Fruit fly (Drosophila melanogaster) whole organism, embryonic: ENCODE results near the gene CG14079.
A peak's percentile ranks its signal among the peaks of the same experiment; 100 is the strongest.

Experiments used
- Abd-B ChIP-seq: fragments of 200-800 bp; sonication (Bioruptor generic); optimal IDR thresholded peaks from 2 replicates; lab custom pipeline; 2018; ENCODE audit warnings: missing biosample characterization, mild to moderate bottlenecking, missing genetic modification characterization, moderate library complexity
- CG10321 ChIP-seq: fragments of 200-800 bp; sonication (Bioruptor generic); IDR thresholded peaks from 2 replicates; pipeline ENCODE4 v1.3.6; 2022; ENCODE audit warnings: missing biosample characterization, missing genetic modification characterization
- CG10431 ChIP-seq: fragments of 200-800 bp; sonication (Bioruptor generic); optimal IDR thresholded peaks from 3 replicates; lab custom pipeline; 2018; ENCODE audit warnings: missing biosample characterization, mild to moderate bottlenecking, missing genetic modification characterization
- CG11456 ChIP-seq: fragments of 200-800 bp; sonication (Bioruptor generic); IDR thresholded peaks from 3 replicates; pipeline ENCODE4 v1.3.6; 2022; ENCODE audit warnings: missing biosample characterization, missing genetic modification characterization
- CG12769 ChIP-seq: fragments of 200-800 bp; sonication (Bioruptor generic); optimal IDR thresholded peaks from 2 replicates; lab custom pipeline; 2019; ENCODE audit warnings: missing biosample characterization, mild to moderate bottlenecking, missing genetic modification characterization, moderate library complexity
- CG13894 ChIP-seq: fragments of 200-800 bp; sonication (Bioruptor generic); optimal IDR thresholded peaks from 3 replicates; lab custom pipeline; 2018; ENCODE audit warnings: missing biosample characterization, mild to moderate bottlenecking, missing genetic modification characterization, moderate library complexity
- CG1647 ChIP-seq: fragments of 200-800 bp; sonication (Bioruptor generic); optimal IDR thresholded peaks from 3 replicates; lab custom pipeline; 2016; ENCODE audit warnings: missing biosample characterization, missing genetic modification characterization
- CG17385 ChIP-seq: fragments of 200-800 bp; sonication (Bioruptor generic); optimal IDR thresholded peaks from 3 replicates; lab custom pipeline; 2018; ENCODE audit warnings: missing biosample characterization, mild to moderate bottlenecking, missing genetic modification characterization
- CG3163 ChIP-seq: fragments of 200-800 bp; sonication (Bioruptor generic); optimal IDR thresholded peaks from 3 replicates; lab custom pipeline; 2016; ENCODE audit warnings: missing biosample characterization, missing genetic modification characterization
- CG3407 ChIP-seq: fragments of 200-800 bp; sonication (Bioruptor generic); optimal IDR thresholded peaks from 2 replicates; lab custom pipeline; 2018; ENCODE audit warnings: missing biosample characterization, mild to moderate bottlenecking, missing genetic modification characterization
- CG4730 ChIP-seq: fragments of 200-800 bp; sonication (Bioruptor generic); IDR thresholded peaks from 2 replicates; pipeline ENCODE4 v1.3.6; 2022; ENCODE audit warnings: missing biosample characterization, missing genetic modification characterization
- CG5953 ChIP-seq: fragments of 200-800 bp; sonication (Bioruptor generic); IDR thresholded peaks from 2 replicates; pipeline ENCODE4 v1.3.6; 2022; ENCODE audit warnings: missing biosample characterization, missing genetic modification characterization
- CG6791 ChIP-seq: fragments of 200-800 bp; sonication (Bioruptor generic); IDR thresholded peaks from 3 replicates; pipeline ENCODE4 v1.3.6; 2022; ENCODE audit warnings: missing biosample characterization, missing genetic modification characterization; ENCODE audit not compliant: partially characterized antibody
- CG7963 ChIP-seq: fragments of 200-800 bp; sonication (Bioruptor generic); IDR thresholded peaks from 3 replicates; pipeline ENCODE4 v1.3.6; 2022; ENCODE audit warnings: missing biosample characterization, missing genetic modification characterization; ENCODE audit not compliant: partially characterized antibody
- CG8089 ChIP-seq: fragments of 200-800 bp; sonication (Bioruptor generic); optimal IDR thresholded peaks from 3 replicates; lab custom pipeline; 2016; ENCODE audit warnings: missing biosample characterization, missing genetic modification characterization
- CG8281 ChIP-seq: fragments of 200-800 bp; sonication (Bioruptor generic); optimal IDR thresholded peaks from 2 replicates; lab custom pipeline; 2018; ENCODE audit warnings: missing biosample characterization, mild to moderate bottlenecking, missing genetic modification characterization, moderate library complexity
- CG8944 ChIP-seq: fragments of 200-800 bp; sonication (Bioruptor generic); optimal IDR thresholded peaks from 3 replicates; lab custom pipeline; 2016; ENCODE audit warnings: missing biosample characterization, missing genetic modification characterization
- Ets65A ChIP-seq: fragments of 200-800 bp; sonication (Bioruptor generic); peaks from one replicate; lab custom pipeline; 2016; ENCODE audit warnings: missing biosample characterization, missing genetic modification characterization
- HHEX ChIP-seq: fragments of 200-800 bp; sonication (Bioruptor generic); optimal IDR thresholded peaks from 3 replicates; lab custom pipeline; 2017; ENCODE audit warnings: missing biosample characterization, mild to moderate bottlenecking, missing genetic modification characterization, missing genetic modification reagents
- HLH3B ChIP-seq: fragments of 200-800 bp; sonication (Bioruptor generic); IDR thresholded peaks from 2 replicates; pipeline ENCODE4 v1.3.6; 2022; ENCODE audit warnings: missing biosample characterization, missing genetic modification characterization
- Hr51 ChIP-seq, 2 experiments: fragments of 200-800 bp; sonication (Bioruptor generic); optimal IDR thresholded peaks; 2 replicates in 1 of 2; 3 replicates in 1 of 2; lab custom pipeline; 2016 to 2018; ENCODE audit warnings: missing biosample characterization in 2 of 2, missing genetic modification characterization in 2 of 2, mild to moderate bottlenecking in 1 of 2, moderate library complexity in 1 of 2
- Oaz ChIP-seq: fragments of 200-800 bp; sonication (Bioruptor generic); IDR thresholded peaks from 2 replicates; pipeline ENCODE4 v1.3.6; 2022; ENCODE audit warnings: missing biosample characterization, missing genetic modification characterization
- abd-A ChIP-seq: fragments of 200-800 bp; sonication (Bioruptor generic); optimal IDR thresholded peaks from 3 replicates; lab custom pipeline; 2019; ENCODE audit warnings: missing biosample characterization, mild to moderate bottlenecking, missing genetic modification characterization, moderate library complexity
- bcd ChIP-seq: fragments of 200-800 bp; sonication (Bioruptor generic); optimal IDR thresholded peaks from 2 replicates; lab custom pipeline; 2017; ENCODE audit warnings: missing biosample characterization, mild to moderate bottlenecking, missing genetic modification characterization
- cg ChIP-seq: fragments of 200-800 bp; sonication (Bioruptor generic); optimal IDR thresholded peaks from 3 replicates; lab custom pipeline; 2019; ENCODE audit warnings: missing biosample characterization, mild to moderate bottlenecking, missing genetic modification characterization, moderate library complexity
- ci ChIP-seq: fragments of 200-800 bp; sonication (Bioruptor generic); IDR thresholded peaks from 3 replicates; pipeline ENCODE4 v1.3.6; 2022; ENCODE audit warnings: missing biosample characterization, missing genetic modification characterization
- croc ChIP-seq: fragments of 200-800 bp; sonication (Bioruptor generic); conservative IDR thresholded peaks from 3 replicates; pipeline ENCODE4 v1.3.6; 2022; ENCODE audit warnings: missing biosample characterization, missing genetic modification characterization
- da ChIP-seq: fragments of 200-800 bp; sonication (Bioruptor generic); optimal IDR thresholded peaks from 2 replicates; lab custom pipeline; 2016; ENCODE audit warnings: missing biosample characterization, missing genetic modification characterization
- dimm ChIP-seq: fragments of 200-800 bp; sonication (Bioruptor generic); IDR thresholded peaks from 2 replicates; pipeline ENCODE4 v1.3.6; 2022; ENCODE audit warnings: missing biosample characterization, missing genetic modification characterization
- dmrt99B ChIP-seq: fragments of 200-800 bp; sonication (Bioruptor generic); optimal IDR thresholded peaks from 2 replicates; lab custom pipeline; 2018; ENCODE audit warnings: missing biosample characterization, mild to moderate bottlenecking, missing genetic modification characterization, moderate library complexity
- eve ChIP-seq, 2 experiments: fragments of >200 bp; optimal IDR thresholded peaks; 2 replicates each; lab custom pipeline; 2017; ENCODE audit warnings: missing biosample characterization in 2 of 2, missing genetic modification characterization in 2 of 2
- fu2 ChIP-seq: fragments of 200-800 bp; sonication (Bioruptor generic); optimal IDR thresholded peaks from 2 replicates; lab custom pipeline; 2016; ENCODE audit warnings: missing biosample characterization, missing genetic modification characterization
- gfzf ChIP-seq: fragments of 200-800 bp; sonication (Bioruptor generic); optimal IDR thresholded peaks from 2 replicates; lab custom pipeline; 2016; ENCODE audit warnings: missing biosample characterization, mild to moderate bottlenecking, missing genetic modification characterization, moderate library complexity
- grn ChIP-seq: fragments of 200-800 bp; sonication (Bioruptor generic); optimal IDR thresholded peaks from 3 replicates; lab custom pipeline; 2017; ENCODE audit warnings: missing biosample characterization, missing genetic modification characterization
- ken ChIP-seq: fragments of 200-800 bp; sonication (Bioruptor generic); IDR thresholded peaks from 3 replicates; pipeline ENCODE4 v1.3.6; 2022; ENCODE audit warnings: missing biosample characterization, missing genetic modification characterization
- kni ChIP-seq: fragments of 200-800 bp; sonication (Bioruptor generic); optimal IDR thresholded peaks from 3 replicates; lab custom pipeline; 2017; ENCODE audit warnings: mild to moderate bottlenecking, missing biosample characterization, missing genetic modification reagents, missing genetic modification characterization
- nerfin-2 ChIP-seq: fragments of 200-800 bp; sonication (Bioruptor generic); IDR thresholded peaks from 2 replicates; pipeline ENCODE4 v1.3.6; 2022; ENCODE audit warnings: missing biosample characterization, missing genetic modification characterization; ENCODE audit not compliant: partially characterized antibody
- oc ChIP-seq: fragments of 200-800 bp; sonication (Bioruptor generic); optimal IDR thresholded peaks from 2 replicates; lab custom pipeline; 2018; ENCODE audit warnings: missing biosample characterization, mild to moderate bottlenecking, missing genetic modification characterization, moderate library complexity
- onecut ChIP-seq: fragments of 200-800 bp; sonication (Bioruptor generic); IDR thresholded peaks from 2 replicates; pipeline ENCODE4 v1.3.6; 2022; ENCODE audit warnings: missing biosample characterization, missing genetic modification characterization
- p53 ChIP-seq: fragments of 200-800 bp; sonication (Bioruptor generic); optimal IDR thresholded peaks from 2 replicates; lab custom pipeline; 2016; ENCODE audit warnings: missing biosample characterization, missing genetic modification characterization
- prd ChIP-seq, 3 experiments: fragments of >200 bp in 2 of 3; fragments of 200-800 bp in 1 of 3; sonication (Bioruptor generic) in 1 of 3; optimal IDR thresholded peaks in 2 of 3; IDR thresholded peaks in 1 of 3; 2 replicates in 2 of 3; 3 replicates in 1 of 3; pipeline versions ENCODE4 v1.3.6 to Lab custom; 2017 to 2022; ENCODE audit warnings: missing biosample characterization in 1 of 3, missing genetic modification characterization in 1 of 3
- pum ChIP-seq: fragments of 200-800 bp; sonication (Bioruptor generic); optimal IDR thresholded peaks from 2 replicates; lab custom pipeline; 2016; ENCODE audit warnings: missing biosample characterization, missing genetic modification characterization
- sd ChIP-seq: fragments of 200-800 bp; sonication (Bioruptor generic); optimal IDR thresholded peaks from 3 replicates; lab custom pipeline; 2018; ENCODE audit warnings: missing biosample characterization, mild to moderate bottlenecking, missing genetic modification characterization, moderate library complexity
- sens ChIP-seq: fragments of 200-800 bp; sonication (Bioruptor generic); peaks from one replicate; lab custom pipeline; 2016; ENCODE audit warnings: missing biosample characterization, missing genetic modification characterization
- sens-2 ChIP-seq: fragments of 200-800 bp; sonication (Bioruptor generic); IDR thresholded peaks from 2 replicates; pipeline ENCODE4 v1.3.6; 2022; ENCODE audit warnings: missing biosample characterization, missing genetic modification characterization
- sim ChIP-seq: fragments of 200-800 bp; sonication (Bioruptor generic); IDR thresholded peaks from 2 replicates; pipeline ENCODE4 v1.3.6; 2022; ENCODE audit warnings: missing biosample characterization, missing genetic modification characterization
- sr ChIP-seq: fragments of 200-800 bp; sonication (Bioruptor generic); IDR thresholded peaks from 3 replicates; pipeline ENCODE4 v1.3.6; 2022; ENCODE audit warnings: missing biosample characterization, missing genetic modification characterization
- trem ChIP-seq: fragments of 200-800 bp; optimal IDR thresholded peaks from 3 replicates; lab custom pipeline; 2019; ENCODE audit warnings: missing biosample characterization, mild to moderate bottlenecking, missing genetic modification characterization, moderate library complexity
- vvl ChIP-seq: fragments of 200-800 bp; sonication (Bioruptor generic); IDR thresholded peaks from 2 replicates; pipeline ENCODE4 v1.3.6; 2022; ENCODE audit warnings: missing biosample characterization, missing genetic modification characterization
- z ChIP-seq: fragments of 200-800 bp; sonication (Bioruptor generic); IDR thresholded peaks from 3 replicates; pipeline ENCODE4 v1.3.6; 2022; ENCODE audit warnings: missing biosample characterization, missing genetic modification characterization

Gene CG14079

DNA sequence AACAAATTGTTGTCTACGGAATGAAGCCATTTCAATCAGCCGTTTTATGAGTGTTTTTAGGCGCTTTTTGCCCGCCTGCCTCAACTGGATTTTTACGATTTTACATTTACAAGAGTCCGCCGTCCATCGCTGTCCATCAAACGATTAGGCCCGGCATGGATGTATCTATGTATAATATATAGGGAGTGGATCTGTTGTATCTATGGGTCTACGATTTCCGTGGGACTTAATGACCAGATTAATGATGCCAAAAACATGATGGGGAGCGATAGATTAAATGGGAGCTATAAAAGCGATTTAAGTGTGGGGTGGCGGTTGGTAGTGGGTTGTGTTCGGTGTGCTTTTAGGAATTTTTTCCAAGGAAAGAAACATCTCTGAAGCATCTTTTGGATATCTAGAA lies 49.0 kb upstream of the CG14079 start:
- peak; percentile 68 for TF ChIP-seq oc (tag; lab: Kevin White, UChicago)
- no peak for TF ChIP-seq sens-2 (GFP tag; lab: Robert Waterston, UW)
- TF ChIP-seq CG11456 (GFP tag; lab: Robert Waterston, UW) = no peak
- TF ChIP-seq CG5953 (GFP tag; lab: Robert Waterston, UW) = no peak
- TF ChIP-seq vvl = no peak
- no peak for TF ChIP-seq CG8089
- peak; percentile 52 for TF ChIP-seq CG12769
- no peak for TF ChIP-seq da (GFP tag; lab: Kevin White, UChicago)
- TF ChIP-seq pum (GFP tag; lab: Kevin White, UChicago) = no peak
- TF ChIP-seq grn = peak; percentile 56
- peak; percentile 12 for TF ChIP-seq Abd-B (GFP tag; lab: Kevin White, UChicago)
- TF ChIP-seq CG6791 (GFP tag; lab: Robert Waterston, UW) = no peak
- TF ChIP-seq sr = 0 out of 3 replicates have a peak, but pooled peaks have one; percentile 22
- peak; percentile 42 for TF ChIP-seq sd (tag; lab: Kevin White, UChicago)
- peak; percentile 63 for TF ChIP-seq abd-A (tag; lab: Kevin White, UChicago)
- TF ChIP-seq trem = no peak
- peak in 1 of 2 experiments; percentile 65 for TF ChIP-seq eve (GFP tag; optimal IDR thresholded peaks at IDR 0.05; lab: Kevin White, UChicago)
- TF ChIP-seq CG7963 (GFP tag; lab: Robert Waterston, UW) = no peak
- no peak for TF ChIP-seq Oaz
- TF ChIP-seq gfzf = no peak
- TF ChIP-seq CG3407 (GFP tag; lab: Kevin White, UChicago) = no peak
- no peak for TF ChIP-seq croc (GFP tag; lab: Robert Waterston, UW)
- TF ChIP-seq dimm (GFP tag; lab: Robert Waterston, UW) = no peak
- TF ChIP-seq CG13894 = peak; percentile 100
- no peak for TF ChIP-seq CG3163
- TF ChIP-seq CG1647 (GFP tag; lab: Kevin White, UChicago) = no peak
- no peak for TF ChIP-seq bcd (GFP tag; lab: Kevin White, UChicago)
- TF ChIP-seq CG17385 (GFP tag; lab: Kevin White, UChicago) = no peak
- TF ChIP-seq HHEX (GFP tag; lab: Kevin White, UChicago) = no peak

- no peak for TF ChIP-seq ci (GFP tag; lab: Robert Waterston, UW)
- no peak for TF ChIP-seq CG3407 (GFP tag; lab: Kevin White, UChicago)
- TF ChIP-seq nerfin-2 (GFP tag; lab: Robert Waterston, UW) = no peak
- TF ChIP-seq sens (GFP tag; lab: Kevin White, UChicago) = peak; percentile 56
- no peak for TF ChIP-seq CG4730 (GFP tag; lab: Robert Waterston, UW)
- no peak for TF ChIP-seq p53 (GFP tag; lab: Kevin White, UChicago)
- no peak for TF ChIP-seq sim (GFP tag; lab: Robert Waterston, UW)
- no peak for TF ChIP-seq Ets65A
- TF ChIP-seq HLH3B = no peak
- peak; percentile 95 for TF ChIP-seq CG8281 (tag; lab: Kevin White, UChicago)
- TF ChIP-seq CG10321 (GFP tag; lab: Robert Waterston, UW) = no peak
- no peak for TF ChIP-seq ken (GFP tag; lab: Robert Waterston, UW)
- TF ChIP-seq onecut (GFP tag; lab: Robert Waterston, UW) = no peak
- peak; percentile 5 for TF ChIP-seq kni (GFP tag; lab: Kevin White, UChicago)
- TF ChIP-seq CG8944 = no peak
- no peak for TF ChIP-seq Hr51 (GFP tag; optimal IDR thresholded peaks at IDR 0.05; lab: Kevin White, UChicago)
- TF ChIP-seq grn = peak; percentile 86
- TF ChIP-seq z = peak; percentile 86
- no peak for TF ChIP-seq prd (optimal IDR thresholded peaks at IDR 0.05; lab: Kevin White, UChicago)
- no peak for TF ChIP-seq prd (GFP tag; IDR thresholded peaks at IDR 0.05; lab: Robert Waterston, UW)
- no peak for TF ChIP-seq CG10431 (GFP tag; lab: Kevin White, UChicago)
- peak; percentile 17 for TF ChIP-seq cg (GFP tag; lab: Kevin White, UChicago)
- TF ChIP-seq fu2 (GFP tag; lab: Kevin White, UChicago) = no peak
- TF ChIP-seq dmrt99B (tag; lab: Kevin White, UChicago) = no peak
These were observed 47.9 kb upstream of the CG14079 start for dm6 chr3L:19049669-19050510.
